Worm (Caenorhabditis elegans): ENCODE measurements around the gene F58F12.1.

F58F12.1 gene

DNA sequence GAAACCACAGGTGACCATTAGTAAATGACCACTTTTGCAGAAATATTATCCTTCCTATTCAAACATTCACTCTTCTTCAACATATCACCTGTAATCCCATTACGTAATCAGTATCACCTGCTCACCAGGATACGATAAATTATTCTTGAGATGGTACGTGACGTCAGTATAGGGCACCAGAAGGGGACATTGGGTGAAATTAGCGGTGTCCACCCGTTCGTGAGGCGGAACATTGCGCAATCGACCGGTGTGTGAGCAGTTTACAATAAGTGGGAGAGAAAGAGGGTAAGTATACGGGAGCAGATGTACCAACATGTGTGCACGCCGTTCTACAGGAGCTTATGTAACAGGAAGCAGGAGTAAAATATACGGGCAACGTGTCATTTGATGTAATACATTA is 34.6 kb downstream of the F58F12.1 start:
- TF ChIP-seq ctbp-1 (GFP tag; IDR thresholded peaks at IDR 0.05) (no peak), unc-62 (GFP tag; optimal IDR thresholded peaks at IDR 0.05 in 1 of 2) (peak in 1 of 2 experiments; percentile 1), unc-62 (tag; optimal IDR thresholded peaks at IDR 0.05) (no peak)

DNA sequence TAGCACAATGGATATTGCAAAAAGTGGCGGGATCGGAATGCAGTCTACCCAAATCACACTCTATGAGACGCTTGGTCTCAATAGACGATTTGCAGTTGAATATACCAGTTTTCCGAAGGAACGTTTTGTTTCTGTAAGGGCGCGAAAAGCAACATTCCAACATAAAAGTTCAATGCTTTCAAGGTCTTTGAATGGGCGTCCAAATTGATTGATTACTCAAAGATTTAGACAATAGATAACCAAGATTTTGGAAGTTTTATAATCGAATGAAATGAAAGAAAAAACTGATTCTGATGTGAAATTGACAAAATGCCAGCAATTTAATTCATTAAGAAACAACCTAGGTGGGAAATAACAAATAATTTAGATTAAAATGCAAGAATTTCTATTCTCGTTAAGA is 35.7 kb downstream of the F58F12.1 start:
- no peak for TF ChIP-seq ceh-82 (tag; optimal IDR thresholded peaks at IDR 0.05)
- TF ChIP-seq D1046.2 (GFP tag; IDR thresholded peaks at IDR 0.05) = no peak
- no peak for TF ChIP-seq zip-11 (GFP tag; IDR thresholded peaks at IDR 0.05)
- TF ChIP-seq attf-4 (tag; optimal IDR thresholded peaks at IDR 0.05) = no peak
- no peak for TF ChIP-seq F44E2.7 (GFP tag; IDR thresholded peaks at IDR 0.05)
- TF ChIP-seq aha-1 (tag) = peak; percentile 69

DNA sequence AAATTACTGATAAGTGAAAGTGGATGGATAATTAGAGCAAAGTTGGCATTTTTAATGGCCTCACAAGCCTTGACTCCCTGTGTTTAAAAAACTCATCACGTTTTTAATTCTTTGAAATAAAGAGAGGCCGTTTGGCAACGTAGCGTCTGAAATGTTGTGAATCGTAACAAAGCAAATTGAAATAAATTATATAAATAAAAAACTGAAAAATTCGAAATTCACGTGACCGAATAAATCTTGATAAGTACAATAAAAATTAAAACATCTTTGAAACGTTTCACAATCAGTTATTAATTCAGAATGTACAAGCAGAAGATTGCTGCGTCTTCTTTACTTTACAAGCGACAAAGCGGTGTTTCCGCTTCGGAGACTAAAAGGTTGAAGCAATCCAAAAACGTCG is 39.4 kb downstream of the F58F12.1 start, which contains the start of gene K03H9.3:
K03H9.3 (plus strand) TSS at position 301 of the 400 bp plus-strand sequence.
- TF ChIP-seq lir-3 (tag; optimal IDR thresholded peaks at IDR 0.05) (no peak), D1046.2 (GFP tag; IDR thresholded peaks at IDR 0.05) (no peak), daf-12 (tag; optimal IDR thresholded peaks at IDR 0.05) (no peak), lin-38 (GFP tag; IDR thresholded peaks at IDR 0.05) (no peak), ZK337.2 (GFP tag; IDR thresholded peaks at IDR 0.05) (no peak), pha-4 (GFP tag; IDR thresholded peaks at IDR 0.05) (no peak), pha-4 (tag; optimal IDR thresholded peaks at IDR 0.05) (no peak), ces-1 (GFP tag; optimal IDR thresholded peaks at IDR 0.05) (no peak), pqm-1 (tag; optimal IDR thresholded peaks at IDR 0.05) (no peak), nhr-11 (tag; optimal IDR thresholded peaks at IDR 0.05) (no peak)

- TF ChIP-seq aha-1 (tag) (no peak), madf-9 (GFP tag; conservative IDR thresholded peaks at IDR 0.05) (no peak), lin-39 (tag; optimal IDR thresholded peaks at IDR 0.05) (no peak), zfp-2 (tag; optimal IDR thresholded peaks at IDR 0.05) (no peak), snpc-1.2 (GFP tag; IDR thresholded peaks at IDR 0.05) (no peak), ama-1 (optimal IDR thresholded peaks at IDR 0.05) (no peak), mxl-2 (GFP tag; conservative IDR thresholded peaks at IDR 0.05) (no peak)
These were observed 42.5 kb downstream of the F58F12.1 start, which contains the start of gene col-75 for ce11 chrII:6425993-6426392. col-75 (plus strand) TSS chrII:6426293.

Measured in whole organism, L4 larva.